Fruit fly (Drosophila melanogaster) whole organism, wandering third instar larva: ENCODE measurements around the gene Octbeta2R.
"Not testable (repeated sequence)": the region's sequence is repeated elsewhere in the genome, so short reads cannot be mapped to it uniquely, and the experiment has no call there.

Experiments
- Abd-B ChIP-seq: fragments of >200 bp; optimal IDR thresholded peaks from 2 replicates; lab custom pipeline; 2017; ENCODE audit warnings: missing biosample characterization, missing genetic modification characterization
- CG9705 ChIP-seq: fragments of 200-800 bp; sonication (Bioruptor generic); optimal IDR thresholded peaks from 2 replicates; lab custom pipeline; 2018; ENCODE audit warnings: missing biosample characterization, mild to moderate bottlenecking, missing genetic modification characterization
- Dfd ChIP-seq: fragments of >200 bp; optimal IDR thresholded peaks from 2 replicates; lab custom pipeline; 2017; ENCODE audit warnings: missing biosample characterization, missing genetic modification characterization
- Dif ChIP-seq: fragments of 200-275, 200-300 bp; sonication (Bioruptor generic); optimal IDR thresholded peaks from 2 replicates; lab custom pipeline; 2018; ENCODE audit warnings: missing biosample characterization, missing genetic modification characterization; ENCODE audit not compliant: partially characterized antibody
- Hr78 ChIP-seq: fragments of >200 bp; optimal IDR thresholded peaks from 2 replicates; lab custom pipeline; 2017; ENCODE audit warnings: missing biosample characterization, missing genetic modification characterization
- Mio ChIP-seq: sonication (Bioruptor generic); optimal IDR thresholded peaks from 2 replicates; lab custom pipeline; 2016; ENCODE audit warnings: missing biosample characterization, missing genetic modification characterization
- N ChIP-seq: fragments of >200 bp; optimal IDR thresholded peaks from 2 replicates; lab custom pipeline; 2018; ENCODE audit warnings: missing biosample characterization, missing external identifiers, missing genetic modification characterization
- OdsH ChIP-seq: fragments of 200-800 bp; sonication (Bioruptor generic); optimal IDR thresholded peaks from 2 replicates; lab custom pipeline; 2016; ENCODE audit warnings: missing biosample characterization, mild to moderate bottlenecking, missing genetic modification characterization
- Sp1 ChIP-seq: fragments of 200-800 bp; sonication (Bioruptor generic); optimal IDR thresholded peaks from 3 replicates; lab custom pipeline; 2019; ENCODE audit warnings: missing biosample characterization, mild to moderate bottlenecking, missing genetic modification characterization, moderate library complexity
- Vsx2 ChIP-seq: fragments of 200-300, 225-300 bp; sonication (Bioruptor generic); optimal IDR thresholded peaks from 2 replicates; lab custom pipeline; 2018; ENCODE audit warnings: missing biosample characterization, missing genetic modification characterization; ENCODE audit not compliant: partially characterized antibody
- brk ChIP-seq: fragments of 200-800 bp; sonication (Bioruptor generic); optimal IDR thresholded peaks from 2 replicates; lab custom pipeline; 2016; ENCODE audit warnings: missing biosample characterization, mild to moderate bottlenecking, missing genetic modification characterization
- dsf ChIP-seq: sonication (Bioruptor generic); optimal IDR thresholded peaks from 2 replicates; lab custom pipeline; 2016; ENCODE audit warnings: missing biosample characterization, missing genetic modification characterization, borderline replicate concordance
- ey ChIP-seq: fragments of 200-800 bp; sonication (Bioruptor generic); optimal IDR thresholded peaks from 2 replicates; lab custom pipeline; 2016; ENCODE audit warnings: missing biosample characterization, missing genetic modification characterization
- foxo ChIP-seq, 2 experiments: fragments of 200-800 bp; sonication (Bioruptor generic); optimal IDR thresholded peaks; 2 replicates in 1 of 2; 3 replicates in 1 of 2; lab custom pipeline; 2016 to 2017; ENCODE audit warnings: missing biosample characterization in 2 of 2, missing genetic modification characterization in 2 of 2
- h ChIP-seq: fragments of 200-800 bp; sonication (Bioruptor generic); optimal IDR thresholded peaks from 3 replicates; lab custom pipeline; 2016; ENCODE audit warnings: missing biosample characterization, mild to moderate bottlenecking, missing genetic modification characterization
- jim ChIP-seq: fragments of 175-275, 200-325 bp; sonication (Bioruptor generic); optimal IDR thresholded peaks from 2 replicates; lab custom pipeline; 2016; ENCODE audit warnings: missing biosample characterization, mild to moderate bottlenecking, missing genetic modification characterization
- lola ChIP-seq: fragments of >200 bp; optimal IDR thresholded peaks from 2 replicates; lab custom pipeline; 2017; ENCODE audit warnings: missing biosample characterization, missing genetic modification characterization
- pan ChIP-seq: fragments of >200 bp; optimal IDR thresholded peaks from 2 replicates; lab custom pipeline; 2017
- sage ChIP-seq: fragments of 200-800 bp; sonication (Bioruptor generic); optimal IDR thresholded peaks from 2 replicates; lab custom pipeline; 2016; ENCODE audit warnings: missing biosample characterization, mild to moderate bottlenecking, missing genetic modification characterization
- tai ChIP-seq: sonication (Bioruptor generic); optimal IDR thresholded peaks from 2 replicates; lab custom pipeline; 2016; ENCODE audit warnings: missing biosample characterization, missing genetic modification characterization

The Octbeta2R gene

dm6 chr3R:12525888-12526287 lies 69.6 kb downstream of the Octbeta2R start, which contains the start of gene Hug:
TSS of gene Hug (plus strand) at chr3R:12526188.
- TF ChIP-seq lola (GFP tag; lab: Kevin White, UChicago) = no peak
- TF ChIP-seq Dfd (GFP tag; lab: Kevin White, UChicago) = no peak
- no peak for TF ChIP-seq ey (GFP tag; lab: Kevin White, UChicago)
- TF ChIP-seq N (GFP tag; lab: Kevin White, UChicago) = no peak
- no peak for TF ChIP-seq sage
- TF ChIP-seq h = no peak
- no peak for TF ChIP-seq jim (GFP tag; lab: Kevin White, UChicago)
- no peak for TF ChIP-seq foxo (GFP tag; optimal IDR thresholded peaks at IDR 0.05; lab: Kevin White, UChicago)
- TF ChIP-seq OdsH (GFP tag; lab: Kevin White, UChicago) = no peak
- TF ChIP-seq, all 38 proteins: peak for 0

- no peak for TF ChIP-seq CG9705 (GFP tag; lab: Kevin White, UChicago)
- TF ChIP-seq Vsx2 (GFP tag; lab: Kevin White, UChicago) = no peak
- no peak for TF ChIP-seq dsf
- TF ChIP-seq Sp1 (GFP tag; lab: Kevin White, UChicago) = no peak
- TF ChIP-seq Dif = no peak
- TF ChIP-seq Abd-B = no peak
Measured at dm6 chr3R:12514997-12515396, 80.5 kb downstream of the Octbeta2R start.

dm6 chr3R:12508776-12509175 lies 86.7 kb downstream of the Octbeta2R start, which contains the start of gene Hsp70Bc:
TSS of gene Hsp70Bc (plus strand) at chr3R:12509076.
- not testable (repeated sequence) for TF ChIP-seq brk (GFP tag; lab: Kevin White, UChicago); Dif; Mio (GFP tag; lab: Kevin White, UChicago)

- not testable (repeated sequence) for TF ChIP-seq foxo (GFP tag; optimal IDR thresholded peaks at IDR 0.05; lab: Kevin White, UChicago); pan (lab: Kevin White, UChicago); Hr78 (GFP tag; lab: Kevin White, UChicago)
- TF ChIP-seq, all 38 proteins: peak for 0; not testable (repeated sequence) for 38
Measured at dm6 chr3R:12505493-12505892, 90.0 kb downstream of the Octbeta2R start, which contains the start of gene Hsp70Bb. TSS of gene Hsp70Bb (plus strand) at chr3R:12505793.

DNA sequence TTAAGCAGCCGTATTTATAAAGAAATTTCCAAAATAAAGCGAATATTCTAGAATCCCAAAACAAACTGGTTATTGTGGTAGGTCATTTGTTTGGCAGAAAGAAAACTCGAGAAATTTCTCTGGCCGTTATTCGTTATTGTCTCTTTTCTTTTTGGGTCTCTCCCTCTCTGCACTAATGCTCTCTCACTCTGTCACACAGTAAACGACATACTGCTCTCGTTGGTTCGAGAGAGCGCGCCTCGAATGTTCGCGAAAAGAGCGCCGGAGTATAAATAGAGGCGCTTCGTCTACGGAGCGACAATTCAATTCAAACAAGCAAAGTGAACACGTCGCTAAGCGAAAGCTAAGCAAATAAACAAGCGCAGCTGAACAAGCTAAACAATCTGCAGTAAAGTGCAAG lies 93.3 kb downstream of the Octbeta2R start, which contains the start of gene Hsp70Bbb:
Gene Hsp70Bbb, plus strand, starts transcription at position 301 of the 400 bp plus-strand sequence.
- not testable (repeated sequence) for TF ChIP-seq Dfd, tai, N (GFP tag; lab: Kevin White, UChicago)
